Fruit fly (Drosophila melanogaster) whole organism, embryonic: ENCODE results near the gene drn.

Source experiments
- ATbp ChIP-seq: fragments of 200-800 bp; sonication (Bioruptor generic); optimal IDR thresholded peaks from 2 replicates; lab custom pipeline; 2017; ENCODE audit warnings: missing biosample characterization, mild to moderate bottlenecking, missing genetic modification characterization, missing genetic modification reagents
- Abd-B ChIP-seq: fragments of 200-800 bp; sonication (Bioruptor generic); optimal IDR thresholded peaks from 2 replicates; lab custom pipeline; 2018; ENCODE audit warnings: missing biosample characterization, mild to moderate bottlenecking, missing genetic modification characterization, moderate library complexity
- CG10979 ChIP-seq: fragments of 200-800 bp; sonication (Bioruptor generic); optimal IDR thresholded peaks from 2 replicates; lab custom pipeline; 2018; ENCODE audit warnings: missing biosample characterization, mild to moderate bottlenecking, missing genetic modification characterization, moderate library complexity
- CG1233 ChIP-seq: fragments of 200-800 bp; sonication (Bioruptor generic); optimal IDR thresholded peaks from 4 replicates; lab custom pipeline; 2018; ENCODE audit warnings: missing biosample characterization, mild to moderate bottlenecking, missing genetic modification characterization
- CG14667 ChIP-seq: fragments of 200-800 bp; sonication (Bioruptor generic); IDR thresholded peaks from 2 replicates; pipeline ENCODE4 v1.3.6; 2022; ENCODE audit warnings: missing biosample characterization, missing genetic modification characterization
- CG15601 ChIP-seq: fragments of 200-800 bp; sonication (Bioruptor generic); optimal IDR thresholded peaks from 3 replicates; lab custom pipeline; 2019; ENCODE audit warnings: missing biosample characterization, mild to moderate bottlenecking, missing genetic modification characterization, moderate library complexity
- CG15696 ChIP-seq: fragments of 200-800 bp; sonication (Bioruptor generic); optimal IDR thresholded peaks from 2 replicates; lab custom pipeline; 2019; ENCODE audit warnings: missing biosample characterization, mild to moderate bottlenecking, missing genetic modification characterization, moderate library complexity
- CG2129 ChIP-seq: fragments of 200-800 bp; sonication (Bioruptor generic); IDR thresholded peaks from 2 replicates; pipeline ENCODE4 v1.3.6; 2022; ENCODE audit warnings: missing biosample characterization, missing genetic modification characterization; ENCODE audit not compliant: partially characterized antibody
- CG31441 ChIP-seq: fragments of 200-800 bp; sonication (Bioruptor generic); IDR thresholded peaks from 2 replicates; pipeline ENCODE4 v1.3.6; 2022; ENCODE audit warnings: missing biosample characterization, missing genetic modification characterization
- CG3838 ChIP-seq: fragments of 200-800 bp; sonication (Bioruptor generic); optimal IDR thresholded peaks from 3 replicates; lab custom pipeline; 2016; ENCODE audit warnings: missing biosample characterization, missing genetic modification characterization
- CG4360 ChIP-seq: fragments of 200-800 bp; sonication (Bioruptor generic); IDR thresholded peaks from 2 replicates; pipeline ENCODE4 v1.3.6; 2022; ENCODE audit warnings: missing biosample characterization, missing genetic modification characterization
- CG4854 ChIP-seq: fragments of 200-800 bp; sonication (Bioruptor generic); optimal IDR thresholded peaks from 2 replicates; lab custom pipeline; 2016; ENCODE audit warnings: missing biosample characterization, missing genetic modification characterization, inconsistent platforms
- CG6254 ChIP-seq: fragments of 200-800 bp; sonication (Bioruptor generic); optimal IDR thresholded peaks from 3 replicates; lab custom pipeline; 2017; ENCODE audit warnings: mild to moderate bottlenecking, missing biosample characterization, missing genetic modification reagents, missing genetic modification characterization
- CG6791 ChIP-seq: fragments of 200-800 bp; sonication (Bioruptor generic); IDR thresholded peaks from 3 replicates; pipeline ENCODE4 v1.3.6; 2022; ENCODE audit warnings: missing biosample characterization, missing genetic modification characterization; ENCODE audit not compliant: partially characterized antibody
- CG8478 ChIP-seq: fragments of >200 bp; optimal IDR thresholded peaks from 2 replicates; lab custom pipeline; 2018
- CG8944 ChIP-seq: fragments of 200-800 bp; sonication (Bioruptor generic); optimal IDR thresholded peaks from 3 replicates; lab custom pipeline; 2016; ENCODE audit warnings: missing biosample characterization, missing genetic modification characterization
- CG9609 ChIP-seq: fragments of 200-800 bp; sonication (Bioruptor generic); optimal IDR thresholded peaks from 3 replicates; lab custom pipeline; 2016; ENCODE audit warnings: missing biosample characterization, missing genetic modification characterization
- CHES-1-like ChIP-seq: fragments of 200-800 bp; sonication (Bioruptor generic); optimal IDR thresholded peaks from 2 replicates; lab custom pipeline; 2016; ENCODE audit warnings: missing biosample characterization, missing genetic modification characterization
- Deaf1 ChIP-seq: fragments of 200-800 bp; optimal IDR thresholded peaks from 3 replicates; lab custom pipeline; 2019; ENCODE audit warnings: missing biosample characterization, mild to moderate bottlenecking, missing genetic modification characterization, moderate library complexity
- Doc2 ChIP-seq: fragments of 200-800 bp; sonication (Bioruptor generic); IDR thresholded peaks from 2 replicates; pipeline ENCODE4 v1.3.6; 2022; ENCODE audit warnings: missing biosample characterization, missing genetic modification characterization
- Fer2 ChIP-seq: fragments of 200-800 bp; sonication (Bioruptor generic); optimal IDR thresholded peaks from 2 replicates; lab custom pipeline; 2018; ENCODE audit warnings: missing biosample characterization, mild to moderate bottlenecking, missing genetic modification characterization, moderate library complexity
- HHEX ChIP-seq: fragments of 200-800 bp; sonication (Bioruptor generic); optimal IDR thresholded peaks from 3 replicates; lab custom pipeline; 2017; ENCODE audit warnings: missing biosample characterization, mild to moderate bottlenecking, missing genetic modification characterization, missing genetic modification reagents
- Hr39 ChIP-seq: fragments of >200 bp; optimal IDR thresholded peaks from 2 replicates; lab custom pipeline; 2017
- Kr ChIP-seq: fragments of 200-800 bp; sonication (Bioruptor generic); optimal IDR thresholded peaks from 2 replicates; lab custom pipeline; 2017; ENCODE audit warnings: missing biosample characterization, mild to moderate bottlenecking, missing genetic modification characterization
- Mrtf ChIP-seq: fragments of 200-800 bp; sonication (Bioruptor generic); IDR thresholded peaks from 3 replicates; pipeline ENCODE4 v1.3.6; 2022; ENCODE audit warnings: missing biosample characterization, missing genetic modification characterization
- Nf-YB ChIP-seq: fragments of 200-800 bp; sonication (Bioruptor generic); optimal IDR thresholded peaks from 3 replicates; lab custom pipeline; 2019; ENCODE audit warnings: missing biosample characterization, mild to moderate bottlenecking, missing genetic modification characterization, moderate library complexity
- Optix ChIP-seq: fragments of 200-800 bp; sonication (Bioruptor generic); IDR thresholded peaks from 3 replicates; pipeline ENCODE4 v1.3.6; 2022; ENCODE audit warnings: missing biosample characterization, missing genetic modification characterization
- Six4 ChIP-seq: fragments of 200-800 bp; sonication (Bioruptor generic); optimal IDR thresholded peaks from 2 replicates; lab custom pipeline; 2016; ENCODE audit warnings: missing biosample characterization, missing genetic modification characterization
- bowl ChIP-seq: fragments of 200-800 bp; sonication (Bioruptor generic); IDR thresholded peaks from 2 replicates; pipeline ENCODE4 v1.3.6; 2022; ENCODE audit warnings: missing biosample characterization, missing genetic modification characterization
- btn ChIP-seq: fragments of 200-800 bp; sonication (Bioruptor generic); optimal IDR thresholded peaks from 2 replicates; lab custom pipeline; 2016; ENCODE audit warnings: missing biosample characterization, missing genetic modification characterization
- cad ChIP-seq: fragments of >200 bp; optimal IDR thresholded peaks from 2 replicates; lab custom pipeline; 2017; ENCODE audit warnings: missing biosample characterization, missing genetic modification characterization
- ci ChIP-seq: fragments of 200-800 bp; sonication (Bioruptor generic); IDR thresholded peaks from 3 replicates; pipeline ENCODE4 v1.3.6; 2022; ENCODE audit warnings: missing biosample characterization, missing genetic modification characterization
- crp ChIP-seq, 2 experiments: fragments of 200-800 bp; sonication (Bioruptor generic); optimal IDR thresholded peaks; 2 replicates in 1 of 2; 3 replicates in 1 of 2; lab custom pipeline; 2017; ENCODE audit warnings: missing biosample characterization in 2 of 2, missing genetic modification characterization in 2 of 2, mild to moderate bottlenecking in 1 of 2, moderate library complexity in 1 of 2
- dan ChIP-seq: fragments of 200-800 bp; sonication (Bioruptor generic); IDR thresholded peaks from 2 replicates; pipeline ENCODE4 v1.3.6; 2022; ENCODE audit warnings: missing biosample characterization, missing genetic modification characterization
- dm ChIP-seq: fragments of 200-800 bp; sonication (Bioruptor generic); optimal IDR thresholded peaks from 3 replicates; lab custom pipeline; 2016; ENCODE audit warnings: missing biosample characterization, missing genetic modification characterization
- jing ChIP-seq: fragments of 200-800 bp; sonication (Bioruptor generic); optimal IDR thresholded peaks from 2 replicates; lab custom pipeline; 2018; ENCODE audit warnings: missing biosample characterization, mild to moderate bottlenecking, missing genetic modification characterization
- jumu ChIP-seq: fragments of 200-800 bp; sonication (Bioruptor generic); optimal IDR thresholded peaks from 3 replicates; lab custom pipeline; 2016; ENCODE audit warnings: missing biosample characterization, missing genetic modification characterization
- lov ChIP-seq, 2 experiments: fragments of 200-800 bp in 1 of 2; fragments of >200 bp in 1 of 2; sonication (Bioruptor generic) in 1 of 2; IDR thresholded peaks in 1 of 2; optimal IDR thresholded peaks in 1 of 2; 2 replicates in 1 of 2; 3 replicates in 1 of 2; pipeline versions ENCODE4 v1.3.6 to Lab custom; 2017 to 2022; ENCODE audit warnings: missing biosample characterization in 1 of 2, missing genetic modification characterization in 1 of 2
- luna ChIP-seq: fragments of 200-800 bp; sonication (Bioruptor generic); optimal IDR thresholded peaks from 2 replicates; lab custom pipeline; 2016; ENCODE audit warnings: missing biosample characterization, missing genetic modification characterization
- oc ChIP-seq: fragments of 200-800 bp; sonication (Bioruptor generic); optimal IDR thresholded peaks from 2 replicates; lab custom pipeline; 2018; ENCODE audit warnings: missing biosample characterization, mild to moderate bottlenecking, missing genetic modification characterization, moderate library complexity
- pfk ChIP-seq: fragments of 200-800 bp; sonication (Bioruptor generic); optimal IDR thresholded peaks from 2 replicates; lab custom pipeline; 2018; ENCODE audit warnings: missing biosample characterization, mild to moderate bottlenecking, missing genetic modification characterization, moderate library complexity
- ranshi ChIP-seq: fragments of 200-800 bp; sonication (Bioruptor generic); IDR thresholded peaks from 2 replicates; pipeline ENCODE4 v1.3.6; 2022; ENCODE audit warnings: missing biosample characterization, missing genetic modification characterization
- sens ChIP-seq: fragments of 200-800 bp; sonication (Bioruptor generic); peaks from one replicate; lab custom pipeline; 2016; ENCODE audit warnings: missing biosample characterization, missing genetic modification characterization
- slbo ChIP-seq: fragments of 200-800 bp; sonication (Bioruptor generic); IDR thresholded peaks from 2 replicates; pipeline ENCODE4 v1.3.6; 2022; ENCODE audit warnings: missing biosample characterization, missing genetic modification characterization
- sr ChIP-seq: fragments of 200-800 bp; sonication (Bioruptor generic); IDR thresholded peaks from 3 replicates; pipeline ENCODE4 v1.3.6; 2022; ENCODE audit warnings: missing biosample characterization, missing genetic modification characterization
- ssp ChIP-seq: fragments of 200-800 bp; sonication (Bioruptor generic); IDR thresholded peaks from 2 replicates; pipeline ENCODE4 v1.3.6; 2022; ENCODE audit warnings: missing biosample characterization, missing genetic modification characterization
- vfl ChIP-seq: fragments of 200-800 bp; sonication (Bioruptor generic); optimal IDR thresholded peaks from 2 replicates; lab custom pipeline; 2016; ENCODE audit warnings: missing biosample characterization, missing genetic modification characterization
- vnd ChIP-seq: fragments of 200-800 bp; sonication (Bioruptor generic); IDR thresholded peaks from 3 replicates; pipeline ENCODE4 v1.3.6; 2022; ENCODE audit warnings: missing biosample characterization, missing genetic modification characterization; ENCODE audit not compliant: partially characterized antibody
- wdn ChIP-seq: fragments of 200-800 bp; sonication (Bioruptor generic); IDR thresholded peaks from 2 replicates; pipeline ENCODE4 v1.3.6; 2022; ENCODE audit warnings: missing biosample characterization, missing genetic modification characterization
- zfh2 ChIP-seq: fragments of 200-800 bp; sonication (Bioruptor generic); optimal IDR thresholded peaks from 2 replicates; lab custom pipeline; 2016; ENCODE audit warnings: missing biosample characterization, missing genetic modification characterization

Gene drn

dm6 chr3R:9340076-9340315 lies at the start of gene drn:
Gene drn, plus strand, starts transcription at chr3R:9340216.
- TF ChIP-seq CHES-1-like (GFP tag; lab: Kevin White, UChicago) (no peak), Fer2 (tag; lab: Kevin White, UChicago) (no peak), Kr (GFP tag; lab: Kevin White, UChicago) (no peak), dm (GFP tag; lab: Kevin White, UChicago) (no peak), CG1233 (GFP tag; lab: Kevin White, UChicago) (no peak), cad (GFP tag; lab: Kevin White, UChicago) (no peak), oc (no peak), luna (GFP tag; lab: Kevin White, UChicago) (no peak), CG4854 (GFP tag; lab: Kevin White, UChicago) (no peak), btn (GFP tag; lab: Kevin White, UChicago) (no peak), crp (GFP tag; optimal IDR thresholded peaks at IDR 0.05; lab: Kevin White, UChicago) (no peak), CG3838 (GFP tag; lab: Kevin White, UChicago) (no peak), Mrtf (GFP tag; lab: Robert Waterston, UW) (no peak), sr (GFP tag; lab: Robert Waterston, UW) (no peak), jing (GFP tag; lab: Kevin White, UChicago) (no peak), CG4360 (no peak), lov (optimal IDR thresholded peaks at IDR 0.05; lab: Kevin White, UChicago) (no peak), lov (GFP tag; IDR thresholded peaks at IDR 0.05; lab: Robert Waterston, UW) (no peak), ATbp (no peak), CG6254 (no peak), pfk (GFP tag; lab: Kevin White, UChicago) (no peak)

- TF ChIP-seq Hr39 (lab: Kevin White, UChicago) (peak; percentile 74), dan (0 out of 2 replicates have a peak, but pooled peaks have one; percentile 23), ssp (GFP tag; lab: Robert Waterston, UW) (0 out of 2 replicates have a peak, but pooled peaks have one; percentile 8), Nf-YB (no peak)
Observed at dm6 chr3R:9297163-9297562, 42.9 kb upstream of the drn start.

dm6 chr3R:9321470-9321869 lies 18.5 kb upstream of the drn start, which contains the start of gene HP1e:
Gene HP1e, plus strand, starts transcription at chr3R:9321770.
- TF ChIP-seq Doc2, result no peak
- no peak for TF ChIP-seq Six4 (GFP tag; lab: Kevin White, UChicago)
- no peak for TF ChIP-seq ranshi (GFP tag; lab: Robert Waterston, UW)
- no peak for TF ChIP-seq CG10979 (tag; lab: Kevin White, UChicago)
- no peak for TF ChIP-seq CG2129
- TF ChIP-seq CG14667, result no peak
- no peak for TF ChIP-seq zfh2 (GFP tag; lab: Kevin White, UChicago)
- no peak for TF ChIP-seq HHEX (GFP tag; lab: Kevin White, UChicago)
- TF ChIP-seq Optix (GFP tag; lab: Robert Waterston, UW), result no peak

dm6 chr3R:9328411-9328810 lies 11.6 kb upstream of the drn start, which contains the start of gene CG8861:
Gene CG8861, minus strand, starts transcription at chr3R:9328511.
- TF ChIP-seq ssp (GFP tag; lab: Robert Waterston, UW) (no peak), jumu (GFP tag; lab: Kevin White, UChicago) (no peak), slbo (GFP tag; lab: Robert Waterston, UW) (no peak), vnd (GFP tag; lab: Robert Waterston, UW) (0 out of 3 replicates have a peak, but pooled peaks have one; percentile 7), Deaf1 (tag; lab: Kevin White, UChicago) (peak; percentile 89), ci (GFP tag; lab: Robert Waterston, UW) (no peak), CG15601 (no peak), sens (GFP tag; lab: Kevin White, UChicago) (no peak), CG31441 (GFP tag; lab: Robert Waterston, UW) (no peak), CG8944 (GFP tag; lab: Kevin White, UChicago) (no peak), btn (GFP tag; lab: Kevin White, UChicago) (no peak), CG15696 (tag; lab: Kevin White, UChicago) (no peak), CG8478 (lab: Kevin White, UChicago) (no peak), wdn (GFP tag; lab: Robert Waterston, UW) (no peak), CG9609 (no peak), vfl (no peak), Abd-B (GFP tag; lab: Kevin White, UChicago) (no peak), CG6791 (GFP tag; lab: Robert Waterston, UW) (peak; percentile 6; the same call in 1 of the 3 replicates), bowl (GFP tag; lab: Robert Waterston, UW) (no peak)
